Worm (Caenorhabditis elegans): ENCODE results near the gene Y73B6BL.14.
A peak's percentile ranks its signal among the peaks of the same experiment; 100 is the strongest.

The Y73B6BL.14 gene

ce11 chrIV:6336748-6337147, 6.0 kb downstream of the Y73B6BL.14 start (continued):
- TF ChIP-seq snpc-1.3 (tag; optimal IDR thresholded peaks at IDR 0.05; ENCODE audit: insufficient read depth) (no peak), ets-4 (GFP tag; optimal IDR thresholded peaks at IDR 0.05) (peak; percentile 95), chd-7 (tag; optimal IDR thresholded peaks at IDR 0.05) (peak; percentile 97), nhr-27 (tag; optimal IDR thresholded peaks at IDR 0.05) (no peak), ZK185.1 (tag; optimal IDR thresholded peaks at IDR 0.05; ENCODE audit: poor library complexity, severe bottlenecking) (peak; percentile 72), T07F8.4 (tag; optimal IDR thresholded peaks at IDR 0.05) (peak; percentile 21), K12H6.12 (tag; optimal IDR thresholded peaks at IDR 0.05) (peak; percentile 90), Y95B8A.8 (GFP tag; IDR thresholded peaks at IDR 0.05) (peak; percentile 77; the same call in 1 of the 2 replicates), F57C9.4 (tag; optimal IDR thresholded peaks at IDR 0.05) (no peak), T26A5.8 (tag; optimal IDR thresholded peaks at IDR 0.05) (no peak), ztf-26 (tag; optimal IDR thresholded peaks at IDR 0.05) (peak; percentile 96), egl-44 (GFP tag; IDR thresholded peaks at IDR 0.05) (peak; percentile 90), Y53G8AR.9 (GFP tag; conservative IDR thresholded peaks at IDR 0.05) (peak; percentile 85), hlh-12 (tag; optimal IDR thresholded peaks at IDR 0.05) (no peak), ekl-4 (GFP tag; IDR thresholded peaks at IDR 0.05) (peak; percentile 89), lsl-1 (GFP tag; optimal IDR thresholded peaks at IDR 0.05) (no peak), pha-4 (tag; optimal IDR thresholded peaks at IDR 0.05) (no peak), attf-6 (GFP tag; IDR thresholded peaks at IDR 0.05) (peak; percentile 41; the same call in 1 of the 2 replicates), ceh-27 (GFP tag; optimal IDR thresholded peaks at IDR 0.05) (peak; percentile 84), akir-1 (GFP tag; optimal IDR thresholded peaks at IDR 0.05) (peak; percentile 92), hrde-1 (tag; optimal IDR thresholded peaks at IDR 0.05; ENCODE audit: borderline replicate concordance) (no peak), egl-18 (GFP tag; IDR thresholded peaks at IDR 0.05) (no peak), lag-1 (GFP tag; IDR thresholded peaks at IDR 0.05) (no peak), F10E7.11 (tag; optimal IDR thresholded peaks at IDR 0.05) (peak; percentile 70), lin-54 (GFP tag; optimal IDR thresholded peaks at IDR 0.05) (peak; percentile 70), F37B4.10 (GFP tag; IDR thresholded peaks at IDR 0.05) (0 out of 2 replicates have a peak, but pooled peaks have one; percentile 19), nhr-120 (GFP tag; IDR thresholded peaks at IDR 0.05) (no peak), fkh-3 (tag; optimal IDR thresholded peaks at IDR 0.05) (no peak), mes-4 (tag; optimal IDR thresholded peaks at IDR 0.05) (no peak), snpc-4 (GFP tag; optimal IDR thresholded peaks at IDR 0.05) (no peak), snpc-4 (tag; optimal IDR thresholded peaks at IDR 0.05) (peak; percentile 25 to 73 (median 66))

ce11 chrIV:6335908-6336307, 6.9 kb downstream of the Y73B6BL.14 start, which contains the start of gene mif-4:
Gene mif-4, minus strand, starts transcription at chrIV:6335994.
- TF ChIP-seq tlf-1 (GFP tag; optimal IDR thresholded peaks at IDR 0.05) (no peak), cebp-1 (GFP tag; IDR thresholded peaks at IDR 0.05) (no peak), cebp-1 (tag; optimal IDR thresholded peaks at IDR 0.05) (peak; percentile 51)

- TF ChIP-seq let-526 (GFP tag; IDR thresholded peaks at IDR 0.05) (no peak), repo-1 (tag; optimal IDR thresholded peaks at IDR 0.05) (peak; percentile 17)
These were observed 8.9 kb downstream of the Y73B6BL.14 start, which contains the start of gene blos-2 for ce11 chrIV:6333915-6334314. Gene blos-2, plus strand, starts transcription at chrIV:6334215.

ce11 chrIV:6330790-6331189, 12.0 kb downstream of the Y73B6BL.14 start:
- TF ChIP-seq dox-1 (GFP tag; IDR thresholded peaks at IDR 0.05) = peak; percentile 57
- TF ChIP-seq rcor-1 (GFP tag; IDR thresholded peaks at IDR 0.05) = no peak
- TF ChIP-seq ets-4 (GFP tag; optimal IDR thresholded peaks at IDR 0.05) = no peak
- TF ChIP-seq egrh-3 (GFP tag; IDR thresholded peaks at IDR 0.05) = no peak
- no peak for TF ChIP-seq cebp-1 (GFP tag; IDR thresholded peaks at IDR 0.05)
- TF ChIP-seq cebp-1 (tag; optimal IDR thresholded peaks at IDR 0.05) = peak; percentile 40
- TF ChIP-seq ceh-40 (GFP tag; IDR thresholded peaks at IDR 0.05) = no peak
- TF ChIP-seq B0336.3 (GFP tag; IDR thresholded peaks at IDR 0.05) = 0 out of 2 replicates have a peak, but pooled peaks have one; percentile 32
- no peak for TF ChIP-seq T26A5.8 (tag; optimal IDR thresholded peaks at IDR 0.05)
- TF ChIP-seq nhr-80 (tag; optimal IDR thresholded peaks at IDR 0.05) = peak; percentile 88
- TF ChIP-seq ceh-58 (GFP tag; IDR thresholded peaks at IDR 0.05) = 0 out of 2 replicates have a peak, but pooled peaks have one; percentile 29
